Worm (Caenorhabditis elegans) whole organism, mixed stage, embryonic: ENCODE measurements around the gene ZK593.3.

Source experiments
- M03D4.4 ChIP-seq: sonication (generic microtip); optimal IDR thresholded peaks from 2 replicates; lab custom pipeline; 2017; ENCODE audit warnings: mild to moderate bottlenecking, missing genetic modification characterization, missing compliant biosample characterization
- ceh-39 ChIP-seq: fragments of 150-350 bp; optimal IDR thresholded peaks from 2 replicates; lab custom pipeline; 2014; ENCODE audit warnings: missing biosample characterization, missing genetic modification characterization
- ceh-43 ChIP-seq: fragments of 200-800 bp; sonication (Bioruptor generic); optimal IDR thresholded peaks from 2 replicates; lab custom pipeline; 2018; ENCODE audit warnings: mild to moderate bottlenecking, missing genetic modification characterization, moderate library complexity, missing compliant biosample characterization
- ceh-83 ChIP-seq: fragments of 200-800 bp; sonication (Bioruptor generic); optimal IDR thresholded peaks from 2 replicates; lab custom pipeline; 2018; ENCODE audit warnings: mild to moderate bottlenecking, missing genetic modification characterization, missing compliant biosample characterization
- ces-1 ChIP-seq: fragments of 150-350 bp; optimal IDR thresholded peaks from 2 replicates; lab custom pipeline; 2014; ENCODE audit warnings: missing biosample characterization, missing genetic modification reagents, missing genetic modification characterization
- cnd-1 ChIP-seq: fragments of 200-800 bp; sonication (Bioruptor generic); optimal IDR thresholded peaks from 2 replicates; lab custom pipeline; 2018; ENCODE audit warnings: mild to moderate bottlenecking, missing genetic modification characterization, missing compliant biosample characterization
- drap-1 ChIP-seq: fragments of 200-800 bp; sonication (Bioruptor generic); optimal IDR thresholded peaks from 3 replicates; lab custom pipeline; 2018; ENCODE audit warnings: mild to moderate bottlenecking, missing genetic modification characterization, missing compliant biosample characterization
- elt-1 ChIP-seq: sonication (generic microtip); optimal IDR thresholded peaks from 2 replicates; lab custom pipeline; 2017; ENCODE audit warnings: missing genetic modification characterization, mild to moderate bottlenecking, missing compliant biosample characterization, antibody characterized with exemption, moderate library complexity, borderline replicate concordance; ENCODE audit not compliant: insufficient read depth
- elt-3 ChIP-seq: fragments of 150-350 bp; optimal IDR thresholded peaks from 2 replicates; lab custom pipeline; 2014; ENCODE audit warnings: missing biosample characterization, missing genetic modification characterization
- flh-1 ChIP-seq: fragments of 200-800 bp; sonication (Bioruptor generic); optimal IDR thresholded peaks from 2 replicates; lab custom pipeline; 2018; ENCODE audit warnings: mild to moderate bottlenecking, missing genetic modification characterization, moderate library complexity, missing compliant biosample characterization
- ham-2 ChIP-seq: fragments of 200-800 bp; sonication (Bioruptor generic); optimal IDR thresholded peaks from 2 replicates; lab custom pipeline; 2018; ENCODE audit warnings: mild to moderate bottlenecking, missing genetic modification characterization, missing compliant biosample characterization
- hlh-1 ChIP-seq: fragments of 150-350 bp; optimal IDR thresholded peaks from 2 replicates; lab custom pipeline; 2014; ENCODE audit warnings: missing biosample characterization, missing genetic modification reagents, missing genetic modification characterization
- lin-13 ChIP-seq: fragments of 150-350 bp; optimal IDR thresholded peaks from 2 replicates; lab custom pipeline; 2014; ENCODE audit warnings: missing biosample characterization, missing genetic modification characterization
- lin-32 ChIP-seq: fragments of 200-800 bp; sonication (Bioruptor generic); optimal IDR thresholded peaks from 2 replicates; lab custom pipeline; 2018; ENCODE audit warnings: mild to moderate bottlenecking, missing genetic modification characterization, missing compliant biosample characterization
- lsy-2 ChIP-seq: fragments of 150-350 bp; optimal IDR thresholded peaks from 2 replicates; lab custom pipeline; 2014; ENCODE audit warnings: missing biosample characterization, missing genetic modification characterization
- mab-5 ChIP-seq: fragments of 150-350 bp; optimal IDR thresholded peaks from 2 replicates; lab custom pipeline; 2014; ENCODE audit warnings: missing biosample characterization, missing genetic modification characterization
- mep-1 ChIP-seq: fragments of 150-350 bp; optimal IDR thresholded peaks from 2 replicates; lab custom pipeline; 2017; ENCODE audit warnings: missing biosample characterization, missing genetic modification reagents, missing genetic modification characterization, inconsistent platforms
- mls-2 ChIP-seq: sonication (generic microtip); optimal IDR thresholded peaks from 2 replicates; lab custom pipeline; 2016; ENCODE audit warnings: mild to moderate bottlenecking, missing genetic modification characterization, moderate library complexity, missing compliant biosample characterization
- nhr-12 ChIP-seq: fragments of 150-350 bp; optimal IDR thresholded peaks from 2 replicates; lab custom pipeline; 2014; ENCODE audit warnings: missing biosample characterization, missing genetic modification characterization
- nhr-2 ChIP-seq: fragments of 150-350 bp; optimal IDR thresholded peaks from 2 replicates; lab custom pipeline; 2014; ENCODE audit warnings: missing biosample characterization, missing genetic modification characterization
- nhr-237 ChIP-seq: fragments of 150-350 bp; optimal IDR thresholded peaks from 2 replicates; lab custom pipeline; 2014; ENCODE audit warnings: missing biosample characterization, missing genetic modification characterization
- nhr-76 ChIP-seq: sonication (generic microtip); optimal IDR thresholded peaks from 2 replicates; lab custom pipeline; 2017; ENCODE audit warnings: missing biosample characterization, missing genetic modification characterization
- pha-4 ChIP-seq: fragments of 150-350 bp; optimal IDR thresholded peaks from 2 replicates; lab custom pipeline; 2018; ENCODE audit warnings: missing biosample characterization, missing genetic modification reagents, missing genetic modification characterization
- sem-2 ChIP-seq: fragments of 200-800 bp; sonication (Bioruptor generic); optimal IDR thresholded peaks from 2 replicates; lab custom pipeline; 2018; ENCODE audit warnings: mild to moderate bottlenecking, missing genetic modification characterization, missing compliant biosample characterization
- snpc-4 ChIP-seq: fragments of 150-350 bp; optimal IDR thresholded peaks from 2 replicates; lab custom pipeline; 2014; ENCODE audit warnings: missing biosample characterization, missing genetic modification characterization
- sptf-1 ChIP-seq: sonication (generic microtip); optimal IDR thresholded peaks from 2 replicates; lab custom pipeline; 2017; ENCODE audit warnings: mild to moderate bottlenecking, missing genetic modification characterization, moderate library complexity, missing compliant biosample characterization
- tbx-8 ChIP-seq: fragments of 200-800 bp; sonication (Bioruptor generic); optimal IDR thresholded peaks from 2 replicates; lab custom pipeline; 2018; ENCODE audit warnings: mild to moderate bottlenecking, missing genetic modification characterization, moderate library complexity, missing compliant biosample characterization
- unc-120 ChIP-seq: sonication (generic microtip); optimal IDR thresholded peaks from 2 replicates; lab custom pipeline; 2017; ENCODE audit warnings: missing genetic modification characterization, missing compliant biosample characterization; ENCODE audit not compliant: poor library complexity, severe bottlenecking
- unc-39 ChIP-seq: fragments of 150-350 bp; optimal IDR thresholded peaks from 2 replicates; lab custom pipeline; 2014; ENCODE audit warnings: missing biosample characterization, missing genetic modification characterization
- zip-8 ChIP-seq: fragments of 150-350 bp; optimal IDR thresholded peaks from 2 replicates; lab custom pipeline; 2014; ENCODE audit warnings: missing biosample characterization, missing genetic modification characterization
- ztf-11 ChIP-seq: fragments of 150-350 bp; optimal IDR thresholded peaks from 2 replicates; lab custom pipeline; 2014; ENCODE audit warnings: missing biosample characterization, missing genetic modification characterization

ZK593.3 gene

ce11 chrIV:10902476-10902875, 13.0 kb upstream of the ZK593.3 start:
- TF ChIP-seq sem-2 (GFP tag; lab: Kevin White, UChicago) (no peak), ceh-43 (GFP tag; lab: Kevin White, UChicago) (no peak), elt-3 (tag; lab: Kevin White, UChicago) (no peak), lin-32 (GFP tag; lab: Kevin White, UChicago) (no peak)

- TF ChIP-seq ceh-43 (GFP tag; lab: Kevin White, UChicago) (no peak), nhr-12 (tag; lab: Kevin White, UChicago) (no peak), mls-2 (tag; lab: Kevin White, UChicago) (no peak), nhr-2 (tag; lab: Kevin White, UChicago) (no peak), M03D4.4 (no peak), tbx-8 (GFP tag; lab: Kevin White, UChicago) (no peak), hlh-1 (tag; lab: Kevin White, UChicago) (no peak), sptf-1 (no peak), cnd-1 (tag; lab: Kevin White, UChicago) (no peak), ceh-39 (tag; lab: Kevin White, UChicago) (no peak), flh-1 (GFP tag; lab: Kevin White, UChicago) (no peak), unc-120 (tag; lab: Kevin White, UChicago) (no peak), elt-1 (tag; lab: Kevin White, UChicago) (no peak), pha-4 (no peak), nhr-76 (tag; lab: Kevin White, UChicago) (no peak), unc-39 (tag; lab: Kevin White, UChicago) (no peak), ceh-83 (no peak), nhr-237 (tag; lab: Kevin White, UChicago) (no peak)
Measured at ce11 chrIV:10904282-10904681, 11.2 kb upstream of the ZK593.3 start, which contains the start of gene ZK596.3. Gene ZK596.3, minus strand, starts transcription at chrIV:10904382.

ce11 chrIV:10909206-10909605, 6.3 kb upstream of the ZK593.3 start, which contains the start of gene ZK596.2:
Gene ZK596.2, minus strand, starts transcription at chrIV:10909306.
- no peak for TF ChIP-seq lin-13
- TF ChIP-seq zip-8 = no peak
- TF ChIP-seq hlh-1 (tag; lab: Kevin White, UChicago) = no peak
- TF ChIP-seq snpc-4 (tag; lab: Kevin White, UChicago) = no peak
- no peak for TF ChIP-seq lin-32 (GFP tag; lab: Kevin White, UChicago)
- TF ChIP-seq mep-1 = no peak
- TF ChIP-seq ham-2 (GFP tag; lab: Kevin White, UChicago) = no peak

ce11 chrIV:10909708-10910107, 5.8 kb upstream of the ZK593.3 start, which contains the start of gene pyk-2:
Gene pyk-2, plus strand, starts transcription at chrIV:10909913.
- TF ChIP-seq nhr-76 (tag; lab: Kevin White, UChicago) = no peak
- no peak for TF ChIP-seq ceh-43 (GFP tag; lab: Kevin White, UChicago)
- no peak for TF ChIP-seq sptf-1
- TF ChIP-seq M03D4.4 = no peak
- no peak for TF ChIP-seq unc-120 (tag; lab: Kevin White, UChicago)
- TF ChIP-seq snpc-4 (tag; lab: Kevin White, UChicago) = no peak
- TF ChIP-seq flh-1 (GFP tag; lab: Kevin White, UChicago) = no peak
- TF ChIP-seq drap-1 (GFP tag; lab: Kevin White, UChicago) = no peak
- TF ChIP-seq unc-39 (tag; lab: Kevin White, UChicago) = no peak
- TF ChIP-seq nhr-237 (tag; lab: Kevin White, UChicago) = no peak
- TF ChIP-seq mls-2 (tag; lab: Kevin White, UChicago) = no peak
- TF ChIP-seq elt-3 (tag; lab: Kevin White, UChicago) = no peak
- no peak for TF ChIP-seq ceh-39 (tag; lab: Kevin White, UChicago)
- TF ChIP-seq pha-4 = no peak
- TF ChIP-seq ham-2 (GFP tag; lab: Kevin White, UChicago) = no peak
- TF ChIP-seq sem-2 (GFP tag; lab: Kevin White, UChicago) = no peak

- TF ChIP-seq zip-8 (no peak), unc-39 (tag; lab: Kevin White, UChicago) (no peak), ztf-11 (no peak), unc-120 (tag; lab: Kevin White, UChicago) (no peak), lin-32 (GFP tag; lab: Kevin White, UChicago) (no peak), sptf-1 (no peak), ceh-43 (GFP tag; lab: Kevin White, UChicago) (no peak), mab-5 (no peak), nhr-12 (tag; lab: Kevin White, UChicago) (no peak), elt-3 (tag; lab: Kevin White, UChicago) (no peak), ces-1 (no peak), mep-1 (no peak), cnd-1 (tag; lab: Kevin White, UChicago) (no peak), ham-2 (GFP tag; lab: Kevin White, UChicago) (no peak), lsy-2 (no peak), elt-1 (tag; lab: Kevin White, UChicago) (no peak), M03D4.4 (no peak)
Measured at ce11 chrIV:10913081-10913480, 2.4 kb upstream of the ZK593.3 start, which contains the start of gene ZK593.2. Gene ZK593.2, plus strand, starts transcription at chrIV:10913381.
